ENCODE assay signal across 5 fruit fly cellular contexts in genomic region chr3R:25303857-25304440, dm6.
TF ChIP-seq lines count a peak whose summit lies in the region.

TSS of gene CG31436 (plus strand) at chr3R:25304137.

- TF ChIP-seq CTCF in whole organism, embryonic (GFP tag; optimal IDR thresholded peaks at IDR 0.05; lab: Kevin White, UChicago), result no peak

TF ChIP-seq in whole organism, adult, 20 proteins besides CTCF, POLR2A, EP300 and RAD21:
- TF ChIP-seq Clk (GFP tag; optimal IDR thresholded peaks at IDR 0.05; lab: Kevin White, UChicago) (no peak), cic (GFP tag; optimal IDR thresholded peaks at IDR 0.05; lab: Kevin White, UChicago) (peak; percentile 62), tj (GFP tag; optimal IDR thresholded peaks at IDR 0.05; lab: Kevin White, UChicago) (no peak), ovo (GFP tag; optimal IDR thresholded peaks at IDR 0.05; lab: Kevin White, UChicago) (no peak), toe (GFP tag; optimal IDR thresholded peaks at IDR 0.05; lab: Kevin White, UChicago) (no peak), CG14711 (tag; optimal IDR thresholded peaks at IDR 0.05; lab: Kevin White, UChicago) (no peak), Mnt (GFP tag; optimal IDR thresholded peaks at IDR 0.05; lab: Kevin White, UChicago) (no peak), cnc (optimal IDR thresholded peaks at IDR 0.05; lab: Kevin White, UChicago) (no peak), CG12768 (GFP tag; optimal IDR thresholded peaks at IDR 0.05; lab: Kevin White, UChicago) (no peak), Hr96 (GFP tag; optimal IDR thresholded peaks at IDR 0.05; lab: Kevin White, UChicago) (no peak), CG5204 (GFP tag; optimal IDR thresholded peaks at IDR 0.05; lab: Kevin White, UChicago) (no peak), bab1 (GFP tag; optimal IDR thresholded peaks at IDR 0.05; lab: Kevin White, UChicago) (no peak), CG1620 (GFP tag; optimal IDR thresholded peaks at IDR 0.05; lab: Kevin White, UChicago) (no peak), kay (GFP tag; lab: Kevin White, UChicago; ENCODE audit: borderline replicate concordance) (peak; percentile 84), CG7101 (tag; optimal IDR thresholded peaks at IDR 0.05; lab: Kevin White, UChicago) (no peak), Crg-1 (GFP tag; optimal IDR thresholded peaks at IDR 0.05; lab: Kevin White, UChicago) (no peak), CG7045 (GFP tag; optimal IDR thresholded peaks at IDR 0.05; lab: Kevin White, UChicago) (no peak)

TF ChIP-seq in whole organism, embryonic, 481 proteins besides CTCF, POLR2A, EP300 and RAD21 (continues in another document):
- TF ChIP-seq sisA (GFP tag; IDR thresholded peaks at IDR 0.05; lab: Robert Waterston, UW) (no peak), Blimp-1 (GFP tag; optimal IDR thresholded peaks at IDR 0.05; lab: Kevin White, UChicago) (no peak), Mrtf (GFP tag; IDR thresholded peaks at IDR 0.05; lab: Robert Waterston, UW) (no peak), bsh (GFP tag; optimal IDR thresholded peaks at IDR 0.05; lab: Kevin White, UChicago) (no peak), abd-A (tag; optimal IDR thresholded peaks at IDR 0.05; lab: Kevin White, UChicago) (no peak), ftz-f1 (GFP tag; optimal IDR thresholded peaks at IDR 0.05; lab: Kevin White, UChicago) (peak; percentile 92), CG12769 (tag; optimal IDR thresholded peaks at IDR 0.05; lab: Kevin White, UChicago) (peak; percentile 67), Doc2 (GFP tag; IDR thresholded peaks at IDR 0.05; lab: Robert Waterston, UW) (no peak), eve (GFP tag; optimal IDR thresholded peaks at IDR 0.05; lab: Kevin White, UChicago) (no peak), Bgb (GFP tag; IDR thresholded peaks at IDR 0.05; lab: Robert Waterston, UW; ENCODE audit: partially characterized antibody) (no peak), stwl (tag; optimal IDR thresholded peaks at IDR 0.05; lab: Kevin White, UChicago) (no peak), her (GFP tag; optimal IDR thresholded peaks at IDR 0.05; lab: Kevin White, UChicago) (no peak), CG6254 (GFP tag; optimal IDR thresholded peaks at IDR 0.05; lab: Kevin White, UChicago) (no peak), Dip3 (GFP tag; optimal IDR thresholded peaks at IDR 0.05; lab: Kevin White, UChicago) (no peak), mirr (GFP tag; optimal IDR thresholded peaks at IDR 0.05; lab: Kevin White, UChicago) (peak; percentile 30), CkIIα-i1 (GFP tag; IDR thresholded peaks at IDR 0.05; lab: Robert Waterston, UW) (no peak), insv (GFP tag; optimal IDR thresholded peaks at IDR 0.05; lab: Kevin White, UChicago) (no peak), Trl (optimal IDR thresholded peaks at IDR 0.05; lab: Kevin White, UChicago) (peak; percentile 44 to 82), Trl (GFP tag; optimal IDR thresholded peaks at IDR 0.05; lab: Kevin White, UChicago) (no peak), sug (tag; optimal IDR thresholded peaks at IDR 0.05; lab: Kevin White, UChicago) (peak; percentile 47)

TF ChIP-seq in whole organism, prepupa, 60 proteins besides CTCF, POLR2A, EP300 and RAD21:
- peak; percentile 45 for TF ChIP-seq fkh (GFP tag; optimal IDR thresholded peaks at IDR 0.05; lab: Kevin White, UChicago)
- TF ChIP-seq Eip93F (GFP tag; optimal IDR thresholded peaks at IDR 0.05; lab: Kevin White, UChicago), result no peak
- no peak for TF ChIP-seq CG32006 (GFP tag; optimal IDR thresholded peaks at IDR 0.05; lab: Kevin White, UChicago)
- TF ChIP-seq CG11902 (GFP tag; optimal IDR thresholded peaks at IDR 0.05; lab: Kevin White, UChicago), result no peak
- TF ChIP-seq CG16779 (tag; optimal IDR thresholded peaks at IDR 0.05; lab: Kevin White, UChicago), result no peak
- TF ChIP-seq fd85E (GFP tag; optimal IDR thresholded peaks at IDR 0.05; lab: Kevin White, UChicago), result no peak
- peak; percentile 97 for TF ChIP-seq svp (GFP tag; lab: Kevin White, UChicago)
- TF ChIP-seq Hr4 (GFP tag; optimal IDR thresholded peaks at IDR 0.05; lab: Kevin White, UChicago), result no peak

TF ChIP-seq in whole organism, pupa, 21 proteins besides CTCF, POLR2A, EP300 and RAD21:
- TF ChIP-seq EcR (GFP tag; optimal IDR thresholded peaks at IDR 0.05; lab: Kevin White, UChicago) (peak; percentile 74), rn (GFP tag; IDR thresholded peaks at IDR 0.05; lab: Robert Waterston, UW) (no peak), CG10348 (GFP tag; IDR thresholded peaks at IDR 0.05; lab: Robert Waterston, UW) (no peak)
TF ChIP-seq in whole organism, pupa: peak in this region for 1.

TF ChIP-seq in whole organism, wandering third instar larva, 38 proteins besides CTCF, POLR2A, EP300 and RAD21:
- TF ChIP-seq sage (GFP tag; optimal IDR thresholded peaks at IDR 0.05; lab: Kevin White, UChicago), result peak; percentile 26
- no peak for TF ChIP-seq Hnf4 (GFP tag; optimal IDR thresholded peaks at IDR 0.05; lab: Kevin White, UChicago)
- peak; percentile 17 for TF ChIP-seq CrebA (GFP tag; optimal IDR thresholded peaks at IDR 0.05; lab: Kevin White, UChicago; ENCODE audit: borderline replicate concordance)
- no peak for TF ChIP-seq jim (GFP tag; optimal IDR thresholded peaks at IDR 0.05; lab: Kevin White, UChicago)
- TF ChIP-seq dsf (GFP tag; optimal IDR thresholded peaks at IDR 0.05; lab: Kevin White, UChicago; ENCODE audit: borderline replicate concordance), result no peak
- TF ChIP-seq Rel (GFP tag; optimal IDR thresholded peaks at IDR 0.05; lab: Kevin White, UChicago), result no peak
- TF ChIP-seq Rel (tag; optimal IDR thresholded peaks at IDR 0.05; lab: Kevin White, UChicago), result peak; percentile 99
- peak; percentile 17 for TF ChIP-seq brk (GFP tag; optimal IDR thresholded peaks at IDR 0.05; lab: Kevin White, UChicago)
- TF ChIP-seq Myc (optimal IDR thresholded peaks at IDR 0.05; lab: Kevin White, UChicago), result no peak
- no peak for TF ChIP-seq Vsx2 (GFP tag; optimal IDR thresholded peaks at IDR 0.05; lab: Kevin White, UChicago; ENCODE audit: partially characterized antibody)
